Fruit fly (Drosophila melanogaster): ENCODE data around the gene CG13919.
A peak's percentile ranks its signal among the peaks of the same experiment; 100 is the strongest.

Gene CG13919

dm6 chr3L:1609611-1610010, 35.7 kb upstream of the CG13919 start (continued):
- TF ChIP-seq CG13894 (tag; optimal IDR thresholded peaks at IDR 0.05), result no peak
- TF ChIP-seq bab2 (GFP tag; optimal IDR thresholded peaks at IDR 0.05), result peak; percentile 25
- TF ChIP-seq row (GFP tag; IDR thresholded peaks at IDR 0.05), result peak; percentile 54
- peak; percentile 24 for TF ChIP-seq CG7556 (GFP tag; optimal IDR thresholded peaks at IDR 0.05)
- no peak for TF ChIP-seq Hey (tag; optimal IDR thresholded peaks at IDR 0.05)
- TF ChIP-seq fd3F (GFP tag; optimal IDR thresholded peaks at IDR 0.05), result peak; percentile 20
- TF ChIP-seq Ptx1 (GFP tag; IDR thresholded peaks at IDR 0.05), result peak; percentile 57
- peak; percentile 3 for TF ChIP-seq Dad (GFP tag; optimal IDR thresholded peaks at IDR 0.05)
- no peak for TF ChIP-seq Mrtf (GFP tag; IDR thresholded peaks at IDR 0.05)
- no peak for TF ChIP-seq sc (optimal IDR thresholded peaks at IDR 0.05)
- no peak for TF ChIP-seq sc (GFP tag; optimal IDR thresholded peaks at IDR 0.05)
- TF ChIP-seq CG11085 (GFP tag; IDR thresholded peaks at IDR 0.05), result 0 out of 2 replicates have a peak, but pooled peaks have one; percentile 38
- TF ChIP-seq CG32532 (GFP tag; IDR thresholded peaks at IDR 0.05), result peak; percentile 66; the same call in 1 of the 2 replicates
- TF ChIP-seq nau (GFP tag; optimal IDR thresholded peaks at IDR 0.05), result no peak
- peak; percentile 59; the same call in 1 of the 2 replicates for TF ChIP-seq CG9215 (GFP tag; IDR thresholded peaks at IDR 0.05)
- TF ChIP-seq CG17568 (GFP tag; optimal IDR thresholded peaks at IDR 0.05), result no peak
- no peak for TF ChIP-seq ro (GFP tag; IDR thresholded peaks at IDR 0.05)
- TF ChIP-seq emc (GFP tag; optimal IDR thresholded peaks at IDR 0.05), result no peak
- TF ChIP-seq CG18011 (GFP tag; optimal IDR thresholded peaks at IDR 0.05), result no peak
- peak; percentile 21 for TF ChIP-seq NfI (GFP tag; optimal IDR thresholded peaks at IDR 0.05)
- no peak for TF ChIP-seq CG11398 (GFP tag; optimal IDR thresholded peaks at IDR 0.05)
- TF ChIP-seq TFAM (GFP tag; optimal IDR thresholded peaks at IDR 0.05), result no peak
- TF ChIP-seq HLH54F (GFP tag; optimal IDR thresholded peaks at IDR 0.05), result peak; percentile 22
- TF ChIP-seq MESR4 (GFP tag; optimal IDR thresholded peaks at IDR 0.05), result no peak
- TF ChIP-seq B-H2 (GFP tag; optimal IDR thresholded peaks at IDR 0.05), result no peak
- TF ChIP-seq CG6854 (GFP tag; optimal IDR thresholded peaks at IDR 0.05), result no peak
- TF ChIP-seq Ada2b (GFP tag; IDR thresholded peaks at IDR 0.05), result no peak; the same call in 1 of the 2 replicates
- TF ChIP-seq CG30403 (GFP tag; optimal IDR thresholded peaks at IDR 0.05), result peak; percentile 50
- TF ChIP-seq cwo (GFP tag; optimal IDR thresholded peaks at IDR 0.05), result peak; percentile 32
- TF ChIP-seq eve (GFP tag; optimal IDR thresholded peaks at IDR 0.05), result no peak
- no peak for TF ChIP-seq CG12219 (GFP tag; optimal IDR thresholded peaks at IDR 0.05)
- TF ChIP-seq CG6791 (GFP tag; IDR thresholded peaks at IDR 0.05; ENCODE audit: partially characterized antibody), result no peak
- TF ChIP-seq Hr78 (GFP tag; optimal IDR thresholded peaks at IDR 0.05), result no peak
- TF ChIP-seq amos (GFP tag; IDR thresholded peaks at IDR 0.05; ENCODE audit: partially characterized antibody), result no peak
- TF ChIP-seq CG11504 (tag; optimal IDR thresholded peaks at IDR 0.05), result peak; percentile 55
- peak; percentile 55; the same call in 1 of the 2 replicates for TF ChIP-seq NFAT (GFP tag; IDR thresholded peaks at IDR 0.05)
- no peak for TF ChIP-seq fd64A (GFP tag; optimal IDR thresholded peaks at IDR 0.05)
- no peak for TF ChIP-seq gcm2 (GFP tag; optimal IDR thresholded peaks at IDR 0.05)
- no peak for TF ChIP-seq Oaz (GFP tag; IDR thresholded peaks at IDR 0.05)
- TF ChIP-seq CG6272 (GFP tag; IDR thresholded peaks at IDR 0.05), result no peak
- peak; percentile 67 for TF ChIP-seq al (GFP tag; IDR thresholded peaks at IDR 0.05)
- TF ChIP-seq CG10321 (GFP tag; IDR thresholded peaks at IDR 0.05), result no peak
- TF ChIP-seq CG34422 (GFP tag; IDR thresholded peaks at IDR 0.05), result 0 out of 3 replicates have a peak, but pooled peaks have one; percentile 31
- peak; percentile 72 for TF ChIP-seq CG2678 (tag; optimal IDR thresholded peaks at IDR 0.05)
- no peak for TF ChIP-seq ems (GFP tag; optimal IDR thresholded peaks at IDR 0.05)
- no peak for TF ChIP-seq Adf1 (GFP tag; IDR thresholded peaks at IDR 0.05)
- no peak for TF ChIP-seq maf-S (GFP tag; optimal IDR thresholded peaks at IDR 0.05)
- no peak for TF ChIP-seq CTCF (GFP tag; optimal IDR thresholded peaks at IDR 0.05)
- TF ChIP-seq Dp (GFP tag; optimal IDR thresholded peaks at IDR 0.05), result no peak
- TF ChIP-seq caup (GFP tag; optimal IDR thresholded peaks at IDR 0.05; ENCODE audit: severe bottlenecking), result peak; percentile 36
- TF ChIP-seq ap (GFP tag; IDR thresholded peaks at IDR 0.05), result no peak
- TF ChIP-seq Oli (tag; optimal IDR thresholded peaks at IDR 0.05), result peak; percentile 41
